Worm (Caenorhabditis elegans): ENCODE data around the gene spp-13.
A peak's percentile ranks its signal among the peaks of the same experiment; 100 is the strongest.
"Not testable (repeated sequence)": the region's sequence is repeated elsewhere in the genome, so short reads cannot be mapped to it uniquely, and the experiment has no call there.

The spp-13 gene

ce11 chrX:8459789-8460188, 41.5 kb upstream of the spp-13 start:
- TF ChIP-seq nfyb-1 (GFP tag; IDR thresholded peaks at IDR 0.05), result no peak
- no peak for TF ChIP-seq nhr-80 (tag; optimal IDR thresholded peaks at IDR 0.05)
- no peak for TF ChIP-seq rec-8 (tag; optimal IDR thresholded peaks at IDR 0.05)
- TF ChIP-seq sea-2 (GFP tag; IDR thresholded peaks at IDR 0.05), result no peak
- no peak for TF ChIP-seq Y56A3A.18 (GFP tag; IDR thresholded peaks at IDR 0.05)
- TF ChIP-seq hlh-12 (tag; optimal IDR thresholded peaks at IDR 0.05), result no peak
- no peak for TF ChIP-seq F52B5.7 (tag; optimal IDR thresholded peaks at IDR 0.05)
- TF ChIP-seq K12H6.12 (tag; optimal IDR thresholded peaks at IDR 0.05), result no peak
- no peak for TF ChIP-seq dpl-1 (GFP tag; optimal IDR thresholded peaks at IDR 0.05)
- no peak for TF ChIP-seq hmg-20 (GFP tag; IDR thresholded peaks at IDR 0.05)

ce11 chrX:8458917-8459316, 40.6 kb upstream of the spp-13 start:
- TF ChIP-seq Y56A3A.18 (GFP tag; IDR thresholded peaks at IDR 0.05), result 0 out of 2 replicates have a peak, but pooled peaks have one; percentile 41
- TF ChIP-seq hmg-1.2 (GFP tag; IDR thresholded peaks at IDR 0.05), result peak; percentile 44; the same call in 1 of the 2 replicates
- 0 out of 2 replicates have a peak, but pooled peaks have one; percentile 38 for TF ChIP-seq pbrm-1 (GFP tag; IDR thresholded peaks at IDR 0.05)
- TF ChIP-seq rpc-1 (optimal IDR thresholded peaks at IDR 0.05), result not testable (repeated sequence)
- TF ChIP-seq rpc-1 (tag; optimal IDR thresholded peaks at IDR 0.05), result peak; percentile 42
- peak; percentile 72 for TF ChIP-seq tbp1 (GFP tag; optimal IDR thresholded peaks at IDR 0.05)
- peak; percentile 54; the same call in 1 of the 2 replicates for TF ChIP-seq lin-26 (GFP tag; IDR thresholded peaks at IDR 0.05)
- TF ChIP-seq B0261.1 (tag; optimal IDR thresholded peaks at IDR 0.05), result peak; percentile 31
- 0 out of 2 replicates have a peak, but pooled peaks have one; percentile 9 for TF ChIP-seq D2030.7 (GFP tag; IDR thresholded peaks at IDR 0.05)

ce11 chrX:8457314-8457713, 39.0 kb upstream of the spp-13 start, which contains the start of gene F16F9.3:
Gene F16F9.3 (plus strand): TSS chrX:8457614.
- TF ChIP-seq T26A5.8 (tag; optimal IDR thresholded peaks at IDR 0.05) (no peak), pbrm-1 (GFP tag; IDR thresholded peaks at IDR 0.05) (no peak), repo-1 (tag; optimal IDR thresholded peaks at IDR 0.05) (no peak), ztf-25 (GFP tag; IDR thresholded peaks at IDR 0.05) (no peak), lin-54 (GFP tag; optimal IDR thresholded peaks at IDR 0.05) (no peak), tbx-9 (tag; optimal IDR thresholded peaks at IDR 0.05; ENCODE audit: borderline replicate concordance) (no peak), sptf-2 (GFP tag; optimal IDR thresholded peaks at IDR 0.05) (no peak), cebp-2 (GFP tag; IDR thresholded peaks at IDR 0.05) (no peak), ztf-6 (GFP tag; IDR thresholded peaks at IDR 0.05) (no peak), tbp1 (GFP tag; optimal IDR thresholded peaks at IDR 0.05) (no peak), snpc-1.3 (tag; optimal IDR thresholded peaks at IDR 0.05; ENCODE audit: insufficient read depth) (no peak), dox-1 (GFP tag; IDR thresholded peaks at IDR 0.05) (no peak), ama-1 (optimal IDR thresholded peaks at IDR 0.05) (no peak), ama-1 (GFP tag; optimal IDR thresholded peaks at IDR 0.05) (no peak), madf-3 (GFP tag; IDR thresholded peaks at IDR 0.05) (no peak), snpc-1.1 (tag; optimal IDR thresholded peaks at IDR 0.05; ENCODE audit: insufficient read depth) (no peak), D2030.7 (GFP tag; IDR thresholded peaks at IDR 0.05) (no peak), dpl-1 (GFP tag; optimal IDR thresholded peaks at IDR 0.05) (no peak), nfya-2 (GFP tag; IDR thresholded peaks at IDR 0.05) (no peak), ceh-79 (tag; optimal IDR thresholded peaks at IDR 0.05) (no peak)

- TF ChIP-seq Y53F4B.3 (GFP tag; IDR thresholded peaks at IDR 0.05) (no peak), nhr-80 (tag; optimal IDR thresholded peaks at IDR 0.05) (no peak), cebp-1 (GFP tag; IDR thresholded peaks at IDR 0.05) (no peak), cebp-1 (tag; optimal IDR thresholded peaks at IDR 0.05) (no peak), mcd-1 (GFP tag; IDR thresholded peaks at IDR 0.05) (no peak), B0035.1 (tag; optimal IDR thresholded peaks at IDR 0.05) (no peak), nfya-1 (tag; optimal IDR thresholded peaks at IDR 0.05; ENCODE audit: borderline replicate concordance, insufficient read depth) (no peak), madf-8 (GFP tag; conservative IDR thresholded peaks at IDR 0.05) (no peak), zim-3 (tag; optimal IDR thresholded peaks at IDR 0.05) (no peak), unc-130 (GFP tag; optimal IDR thresholded peaks at IDR 0.05) (no peak), ztf-22 (GFP tag; optimal IDR thresholded peaks at IDR 0.05) (no peak), nhr-90 (tag; optimal IDR thresholded peaks at IDR 0.05) (no peak), F23B12.7 (tag; optimal IDR thresholded peaks at IDR 0.05; ENCODE audit: insufficient read depth) (no peak)
Measured at ce11 chrX:8455590-8456166, 37.4 kb upstream of the spp-13 start, which contains the start of gene dpy-6. Gene dpy-6 (minus strand): TSS chrX:8455640.
